Fruit fly (Drosophila melanogaster) whole organism: Measurements from ENCODE around the gene CG9106.

Experiments
- CG8478 ChIP-seq: fragments of >200 bp; optimal IDR thresholded peaks from 2 replicates; lab custom pipeline; 2018; ENCODE audit warnings: inconsistent platforms
- EcR ChIP-seq, 2 experiments: fragments of >200 bp; optimal IDR thresholded peaks; 2 replicates each; lab custom pipeline; 2017; ENCODE audit warnings: missing biosample characterization in 2 of 2, missing genetic modification characterization in 2 of 2, missing genetic modification reagents in 2 of 2

DNA sequence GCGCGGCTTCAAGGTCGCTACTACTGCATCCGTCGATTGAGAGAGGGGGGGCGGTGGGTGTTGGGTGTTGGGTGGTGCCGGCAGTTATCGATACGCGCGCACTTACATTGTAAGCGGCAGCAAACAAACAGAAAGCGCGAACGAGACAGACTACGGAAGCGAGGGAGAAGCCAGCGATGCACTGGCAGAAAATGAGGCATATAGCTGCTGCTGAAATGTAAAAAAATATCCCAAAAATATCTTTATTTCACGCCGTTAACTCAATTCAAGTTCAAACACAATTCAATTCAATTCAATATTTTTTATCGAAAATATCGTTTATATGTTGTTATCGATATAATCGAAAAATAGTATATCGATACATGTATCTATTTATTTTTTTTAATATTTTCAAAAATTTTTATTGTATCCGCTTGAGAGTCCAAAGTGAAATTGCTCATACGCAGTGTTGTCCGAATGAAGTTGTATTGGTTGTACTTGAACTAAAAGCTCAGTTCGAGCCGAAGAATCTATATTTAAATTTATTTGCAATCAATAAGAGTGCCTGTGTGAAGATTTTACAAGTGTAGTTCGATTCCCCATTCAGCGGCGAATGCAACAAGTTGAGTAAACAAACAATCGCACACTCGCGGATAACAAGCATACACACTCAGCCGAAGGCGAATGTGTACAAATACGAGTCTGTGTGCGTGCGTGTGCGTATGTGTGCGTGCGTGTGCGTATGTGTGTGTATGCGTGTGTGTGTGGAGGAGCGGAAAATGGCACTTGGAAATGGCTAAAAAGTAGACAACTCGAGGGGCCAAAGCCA, 40.1 kb upstream of the CG9106 start:
- no peak for TF ChIP-seq CG8478 (lab: Kevin White, UChicago)
- no peak for TF ChIP-seq EcR (GFP tag; optimal IDR thresholded peaks at IDR 0.05; lab: Kevin White, UChicago)
